Fruit fly (Drosophila melanogaster) S2 (cell line): ENCODE results near the gene CG2182.
A peak's percentile ranks its signal among the peaks of the same experiment; 100 is the strongest.

Experiments
- CG8478 ChIP-seq: fragments of >200 bp; optimal IDR thresholded peaks from 2 replicates; lab custom pipeline; 2018
- CTCF ChIP-seq, 2 experiments: fragments of >200 bp; optimal IDR thresholded peaks; 2 replicates each; lab custom pipeline; 2018

CG2182 gene

dm6 chr3R:5648569-5649476, 10.9 kb downstream of the CG2182 start, which contains the start of the genes MTA1-like and Sec23:
TSS of gene MTA1-like (minus strand) at chr3R:5648738.
TSS of gene Sec23 (plus strand) at chr3R:5649065.
- TF ChIP-seq CG8478 (no peak), CTCF (optimal IDR thresholded peaks at IDR 0.05; lab: Kevin White, UChicago) (no peak)

DNA sequence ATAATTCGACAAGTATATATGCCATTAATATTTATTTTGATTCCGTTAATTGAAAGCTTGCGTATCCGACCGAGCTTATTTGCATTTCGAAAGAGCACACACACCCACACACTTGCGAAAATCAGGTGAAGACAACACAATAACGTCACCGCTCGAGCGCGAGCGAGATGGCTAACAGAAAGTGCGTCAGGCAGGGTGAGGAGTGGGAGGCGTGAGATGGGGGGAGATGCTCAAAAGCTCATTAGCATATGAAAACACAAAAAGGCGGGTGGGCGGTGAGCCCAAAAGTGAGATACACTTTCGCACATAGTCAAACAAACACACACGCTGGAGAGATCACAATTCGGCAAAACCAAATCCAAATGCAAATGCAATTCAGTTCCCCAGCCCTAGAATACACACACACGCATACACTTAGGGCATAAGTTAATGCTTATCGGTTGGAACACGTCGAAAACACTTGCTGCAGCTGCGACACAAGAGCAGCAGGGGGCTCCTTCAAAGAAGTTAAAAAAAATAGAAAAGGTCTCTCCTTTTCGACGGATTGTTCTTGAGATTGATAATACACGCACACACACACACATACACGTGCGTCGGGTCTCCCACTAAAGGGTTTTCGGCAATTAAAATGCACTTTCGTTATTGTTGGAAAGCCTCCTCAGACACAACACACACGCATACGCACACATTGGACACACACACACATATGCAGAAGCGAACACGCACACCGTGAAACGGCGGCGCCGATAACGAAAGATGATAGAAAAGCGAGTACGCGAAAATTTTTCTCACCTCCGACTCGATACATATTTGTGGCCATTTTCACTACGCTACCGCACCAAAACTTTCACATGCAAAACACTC, 11.8 kb downstream of the CG2182 start:
- TF ChIP-seq CG8478 = no peak
- TF ChIP-seq CTCF (optimal IDR thresholded peaks at IDR 0.05; lab: Kevin White, UChicago) = no peak

DNA sequence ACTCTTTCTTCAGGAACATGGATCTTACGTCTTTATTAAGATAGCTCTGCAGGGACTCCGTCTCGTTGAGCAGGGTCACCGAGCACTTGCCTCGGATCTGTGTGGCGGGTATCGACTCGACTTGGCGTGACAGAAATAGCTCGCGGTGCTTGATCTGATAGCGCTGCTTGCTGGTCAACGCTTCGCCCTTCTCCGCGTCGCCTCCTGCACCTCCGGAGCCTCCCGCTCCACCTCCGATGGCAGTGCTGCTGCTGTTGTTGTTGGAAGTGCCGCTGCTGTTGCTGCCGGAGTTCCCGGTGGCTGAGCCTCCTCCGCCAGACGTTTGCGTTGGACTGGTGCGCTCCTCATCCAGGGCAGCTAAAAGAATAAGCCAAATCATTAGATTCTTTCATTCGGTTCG, 16.3 kb downstream of the CG2182 start:
- no peak for TF ChIP-seq CG8478
- no peak for TF ChIP-seq CTCF (optimal IDR thresholded peaks at IDR 0.05; lab: Kevin White, UChicago)

- TF ChIP-seq CG8478 (no peak), CTCF (optimal IDR thresholded peaks at IDR 0.05; lab: Kevin White, UChicago) (no peak)
Observed at dm6 chr3R:5636519-5637430, 22.9 kb downstream of the CG2182 start, which contains the start of the genes CG31548 and CG12170. TSS of gene CG31548 (minus strand) at chr3R:5636852. TSS of gene CG12170 (plus strand) at chr3R:5637234.

dm6 chr3R:5635524-5635923, 24.2 kb downstream of the CG2182 start, which contains the start of gene CG31546:
TSS of gene CG31546 (minus strand) at chr3R:5635624.
- TF ChIP-seq CG8478 = no peak
- TF ChIP-seq CTCF (optimal IDR thresholded peaks at IDR 0.05; lab: Kevin White, UChicago) = no peak

dm6 chr3R:5633437-5633836, 26.3 kb downstream of the CG2182 start, which contains the start of gene CG12171:
TSS of gene CG12171 (plus strand) at chr3R:5633627.
- TF ChIP-seq CG8478 (no peak), CTCF (optimal IDR thresholded peaks at IDR 0.05; lab: Kevin White, UChicago) (no peak)

DNA sequence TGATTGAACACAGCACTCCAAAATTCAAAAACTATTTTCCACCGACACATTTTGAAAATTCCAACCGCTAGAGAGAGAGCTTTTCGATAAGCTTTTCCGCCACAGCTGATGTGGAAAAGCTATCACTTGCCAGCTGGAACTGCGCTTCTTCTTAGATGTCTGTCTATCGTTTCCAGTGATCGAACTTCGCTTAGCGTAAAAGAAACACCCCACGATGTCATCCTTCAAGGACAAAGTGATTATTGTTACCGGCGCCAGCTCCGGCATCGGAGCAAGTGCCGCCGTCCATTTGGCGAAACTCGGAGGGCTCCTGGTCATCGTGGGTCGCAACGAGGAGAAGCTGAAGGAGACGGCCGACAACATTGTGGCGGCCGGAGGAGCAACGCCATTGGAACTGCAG, 27.5 kb downstream of the CG2182 start, which contains the start of gene CG31549:
Gene CG31549, plus strand, starts transcription at position 11 of the 400 bp plus-strand sequence.
- no peak for TF ChIP-seq CTCF (optimal IDR thresholded peaks at IDR 0.05; lab: Kevin White, UChicago)
- TF ChIP-seq CG8478 = no peak

dm6 chr3R:5627552-5627951, 32.2 kb downstream of the CG2182 start, which contains the start of gene CG31551:
TSS of gene CG31551 (plus strand) at chr3R:5627852.
- no peak for TF ChIP-seq CTCF (optimal IDR thresholded peaks at IDR 0.05; lab: Kevin White, UChicago)
- no peak for TF ChIP-seq CG8478

DNA sequence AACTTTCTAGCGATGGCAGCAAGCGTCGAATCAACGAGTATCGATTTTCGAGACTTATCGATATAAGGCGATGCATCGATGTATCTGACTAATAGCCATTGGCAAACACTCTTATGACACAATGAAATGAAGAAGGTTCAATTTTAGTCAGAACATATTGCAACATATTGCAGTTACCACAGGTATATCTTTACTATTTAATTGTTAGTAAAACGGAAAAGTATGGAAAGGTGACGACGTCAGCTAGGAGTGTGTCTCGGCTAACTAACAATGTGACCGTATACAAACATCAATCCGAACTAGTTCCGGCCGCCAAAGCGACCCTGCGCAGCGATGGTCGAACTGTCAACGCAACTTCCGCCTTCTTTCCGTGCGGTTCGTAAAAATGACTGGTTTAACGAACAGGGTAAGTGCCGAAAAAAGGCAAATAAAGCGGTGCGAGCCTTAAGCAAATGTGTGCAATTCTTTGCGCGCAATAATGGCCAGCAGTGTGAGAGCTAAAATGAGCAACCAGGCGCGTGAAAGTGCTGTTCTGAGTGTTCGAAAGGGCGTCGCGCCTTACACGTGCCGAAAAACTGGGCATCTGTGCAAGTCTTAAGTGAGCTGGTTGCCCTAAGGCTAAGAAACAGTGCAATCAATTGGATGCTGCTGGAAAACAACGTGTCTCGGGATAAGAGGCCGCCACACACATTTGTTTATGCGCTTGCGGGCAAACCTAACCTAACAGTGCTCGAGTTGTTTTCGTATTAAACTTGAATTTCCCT, 35.4 kb downstream of the CG2182 start, which contains the start of the genes Dph4, Spec2 and RpL13A:
Gene Dph4, minus strand, starts transcription at position 11 of the 764 bp plus-strand sequence.
Gene Spec2, minus strand, starts transcription at position 11 of the 764 bp plus-strand sequence.
Gene RpL13A, plus strand, starts transcription at position 360 of the 764 bp plus-strand sequence.
- TF ChIP-seq CG8478 (no peak), CTCF (optimal IDR thresholded peaks at IDR 0.05; lab: Kevin White, UChicago) (peak; percentile 47 to 55)

dm6 chr3R:5622985-5623630, 36.6 kb downstream of the CG2182 start:
- TF ChIP-seq CG8478 = no peak
- TF ChIP-seq CTCF (optimal IDR thresholded peaks at IDR 0.05; lab: Kevin White, UChicago) = no peak

dm6 chr3R:5622406-5622752, 37.3 kb downstream of the CG2182 start:
- TF ChIP-seq CTCF (optimal IDR thresholded peaks at IDR 0.05; lab: Kevin White, UChicago) (no peak), CG8478 (no peak)

DNA sequence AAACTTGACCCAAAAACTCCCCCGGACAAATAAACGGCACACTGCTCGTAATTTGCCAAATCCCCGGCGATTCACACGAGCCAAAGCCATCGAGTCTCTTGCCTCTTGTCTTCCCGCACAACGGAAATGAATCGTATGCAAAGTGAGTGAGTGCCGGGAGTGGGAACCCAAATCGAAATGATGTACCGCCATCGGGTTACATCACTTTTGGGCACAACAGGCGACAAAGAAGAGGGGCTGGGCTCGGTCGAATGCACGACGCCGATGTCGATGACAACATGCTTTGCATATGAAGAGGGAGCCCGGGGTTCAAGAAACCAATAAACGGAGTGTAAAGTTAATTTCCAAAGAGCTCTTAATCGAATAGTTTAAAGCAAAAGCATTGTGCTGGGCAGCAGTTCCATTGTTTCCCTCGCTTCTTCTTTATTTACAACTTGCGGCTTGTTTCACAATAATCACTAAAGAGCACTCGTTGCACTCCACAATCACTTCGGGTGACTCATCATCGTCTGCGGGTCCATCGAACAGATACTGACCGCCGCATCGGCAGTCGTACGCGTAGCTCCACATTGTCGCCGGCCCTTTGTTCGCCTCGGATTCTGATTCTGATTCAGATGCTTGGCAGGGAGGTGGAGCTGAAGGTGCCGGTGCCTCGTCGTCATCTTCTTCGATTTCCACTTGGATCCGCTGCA, 37.9 kb downstream of the CG2182 start:
- TF ChIP-seq CTCF (optimal IDR thresholded peaks at IDR 0.05; lab: Kevin White, UChicago) (no peak), CG8478 (no peak)
